Worm (Caenorhabditis elegans) whole organism, L4 larva: ENCODE results near the gene F35G2.5.
A peak's percentile ranks its signal among the peaks of the same experiment; 100 is the strongest.

ENCODE experiments used
- D1046.2 ChIP-seq: fragments of 200-800 bp; sonication (Bioruptor generic); IDR thresholded peaks from 2 replicates; pipeline ENCODE4 v1.3.6; 2022; ENCODE audit warnings: missing genetic modification characterization, missing compliant biosample characterization
- F26F4.8 ChIP-seq: fragments of 200-800 bp; sonication (Bioruptor generic); conservative IDR thresholded peaks from 2 replicates; pipeline ENCODE4 v1.3.6; 2022; ENCODE audit warnings: missing genetic modification characterization, missing compliant biosample characterization
- F37D6.2 ChIP-seq: sonication (generic microtip); optimal IDR thresholded peaks from 2 replicates; lab custom pipeline; 2016; ENCODE audit warnings: mild to moderate bottlenecking, missing genetic modification characterization, missing compliant biosample characterization
- T26A8.4 ChIP-seq: fragments of 200-800 bp; sonication (Bioruptor generic); IDR thresholded peaks from 2 replicates; pipeline ENCODE4 v1.3.6; 2022; ENCODE audit warnings: missing genetic modification characterization, missing compliant biosample characterization
- Y48G9A.11 ChIP-seq: fragments of 200-800 bp; sonication (Bioruptor generic); IDR thresholded peaks from 2 replicates; pipeline ENCODE4 v1.3.6; 2022; ENCODE audit warnings: missing genetic modification reagents, missing genetic modification characterization, missing compliant biosample characterization
- ZK546.5 ChIP-seq, 2 experiments: sonication (generic microtip); optimal IDR thresholded peaks; 2 replicates each; lab custom pipeline; 2017; ENCODE audit warnings: missing biosample characterization in 2 of 2, missing genetic modification characterization in 2 of 2
- aly-2 ChIP-seq: sonication (generic microtip); optimal IDR thresholded peaks from 2 replicates; lab custom pipeline; 2018; ENCODE audit warnings: missing biosample characterization, missing genetic modification characterization
- ceh-20 ChIP-seq: fragments of 200-800 bp; sonication (Bioruptor generic); IDR thresholded peaks from 2 replicates; pipeline ENCODE4 v1.3.6; 2022; ENCODE audit warnings: missing genetic modification reagents, missing genetic modification characterization, missing compliant biosample characterization
- ceh-28 ChIP-seq: fragments of 150-350 bp; optimal IDR thresholded peaks from 2 replicates; lab custom pipeline; 2014; ENCODE audit warnings: missing biosample characterization, missing genetic modification reagents, missing genetic modification characterization
- ceh-32 ChIP-seq: sonication (generic microtip); optimal IDR thresholded peaks from 2 replicates; lab custom pipeline; 2016; ENCODE audit warnings: mild to moderate bottlenecking, missing genetic modification characterization, missing compliant biosample characterization; ENCODE audit not compliant: poor library complexity
- ceh-44 ChIP-seq: fragments of 200-800 bp; sonication (Bioruptor generic); IDR thresholded peaks from 2 replicates; pipeline ENCODE4 v1.3.6; 2022; ENCODE audit warnings: missing genetic modification reagents, missing genetic modification characterization, missing compliant biosample characterization
- ces-1 ChIP-seq: fragments of 150-350 bp; sonication (generic microtip); optimal IDR thresholded peaks from 4 replicates; lab custom pipeline; 2014; ENCODE audit warnings: missing biosample characterization, missing genetic modification reagents, missing genetic modification characterization
- cey-2 ChIP-seq: sonication (generic microtip); optimal IDR thresholded peaks from 3 replicates; lab custom pipeline; 2017; ENCODE audit warnings: missing genetic modification characterization, mild to moderate bottlenecking, missing compliant biosample characterization, antibody characterized with exemption, borderline replicate concordance; ENCODE audit not compliant: insufficient read depth
- ctbp-1 ChIP-seq: fragments of 200-800 bp; sonication (Bioruptor generic); IDR thresholded peaks from 2 replicates; pipeline ENCODE4 v1.3.6; 2022; ENCODE audit warnings: missing genetic modification reagents, missing genetic modification characterization, missing compliant biosample characterization
- daf-12 ChIP-seq: fragments of 150-350 bp; optimal IDR thresholded peaks from 2 replicates; lab custom pipeline; 2014; ENCODE audit warnings: missing biosample characterization, missing genetic modification reagents, missing genetic modification characterization
- daf-19 ChIP-seq: fragments of 200-800 bp; sonication (Bioruptor generic); conservative IDR thresholded peaks from 2 replicates; pipeline ENCODE4 v1.3.6; 2022; ENCODE audit warnings: missing genetic modification characterization, missing compliant biosample characterization
- daf-8 ChIP-seq: fragments of 200-800 bp; sonication (Bioruptor generic); IDR thresholded peaks from 2 replicates; pipeline ENCODE4 v1.3.6; 2022; ENCODE audit warnings: missing genetic modification characterization, missing compliant biosample characterization
- dmd-6 ChIP-seq: fragments of 200-800 bp; sonication (Bioruptor generic); IDR thresholded peaks from 2 replicates; pipeline ENCODE4 v1.3.6; 2022; ENCODE audit warnings: missing genetic modification reagents, missing genetic modification characterization, missing compliant biosample characterization
- dmd-9 ChIP-seq: fragments of 200-800 bp; sonication (Bioruptor generic); IDR thresholded peaks from 2 replicates; pipeline ENCODE4 v1.3.6; 2022; ENCODE audit warnings: missing genetic modification reagents, missing genetic modification characterization, missing compliant biosample characterization
- dpl-1 ChIP-seq: fragments of 150-350 bp; optimal IDR thresholded peaks from 2 replicates; lab custom pipeline; 2014; ENCODE audit warnings: missing biosample characterization, missing genetic modification reagents, missing genetic modification characterization
- duxl-1 ChIP-seq: sonication (generic microtip); optimal IDR thresholded peaks from 2 replicates; lab custom pipeline; 2016; ENCODE audit warnings: mild to moderate bottlenecking, missing genetic modification characterization, moderate library complexity, missing compliant biosample characterization; ENCODE audit not compliant: poor library complexity
- dve-1 ChIP-seq: sonication (generic microtip); optimal IDR thresholded peaks from 2 replicates; lab custom pipeline; 2017; ENCODE audit warnings: antibody characterized with exemption, mild to moderate bottlenecking, missing genetic modification characterization, missing compliant biosample characterization; ENCODE audit not compliant: insufficient read depth
- gei-8 ChIP-seq: fragments of 200-800 bp; sonication (Bioruptor generic); optimal IDR thresholded peaks from 2 replicates; lab custom pipeline; 2018; ENCODE audit warnings: mild to moderate bottlenecking, missing genetic modification characterization, missing compliant biosample characterization
- hlh-11 ChIP-seq: fragments of 200-800 bp; sonication (Bioruptor generic); optimal IDR thresholded peaks from 2 replicates; lab custom pipeline; 2018; ENCODE audit warnings: mild to moderate bottlenecking, missing genetic modification characterization, missing compliant biosample characterization
- hlh-30 ChIP-seq: sonication (generic microtip); optimal IDR thresholded peaks from 2 replicates; lab custom pipeline; 2017; ENCODE audit warnings: antibody characterized with exemption, mild to moderate bottlenecking, missing genetic modification characterization, missing compliant biosample characterization; ENCODE audit not compliant: insufficient read depth
- lim-7 ChIP-seq: fragments of 200-800 bp; sonication (Bioruptor generic); IDR thresholded peaks from 2 replicates; pipeline ENCODE4 v1.3.6; 2022; ENCODE audit warnings: missing genetic modification characterization, missing compliant biosample characterization
- lin-15B ChIP-seq: fragments of 150-350 bp; sonication (generic microtip); optimal IDR thresholded peaks from 3 replicates; lab custom pipeline; 2014; ENCODE audit warnings: missing biosample characterization, missing genetic modification characterization
- lir-3 ChIP-seq: sonication (generic microtip); optimal IDR thresholded peaks from 2 replicates; lab custom pipeline; 2016; ENCODE audit warnings: mild to moderate bottlenecking, missing genetic modification characterization, missing compliant biosample characterization
- mes-2 ChIP-seq: sonication (generic microtip); optimal IDR thresholded peaks from 2 replicates; lab custom pipeline; 2016; ENCODE audit warnings: missing genotype, mild to moderate bottlenecking, missing genetic modification characterization, missing compliant biosample characterization; ENCODE audit not compliant: poor library complexity, severe bottlenecking
- mxl-2 ChIP-seq: fragments of 200-800 bp; sonication (Bioruptor generic); conservative IDR thresholded peaks from 2 replicates; pipeline ENCODE4 v1.3.6; 2022; ENCODE audit warnings: missing genetic modification reagents, missing genetic modification characterization, missing compliant biosample characterization
- nhr-102 ChIP-seq: sonication (generic microtip); optimal IDR thresholded peaks from 2 replicates; lab custom pipeline; 2016; ENCODE audit warnings: mild to moderate bottlenecking, missing genetic modification characterization, moderate library complexity, missing compliant biosample characterization
- nhr-25 ChIP-seq: sonication (generic microtip); optimal IDR thresholded peaks from 2 replicates; lab custom pipeline; 2017; ENCODE audit warnings: missing genetic modification characterization, mild to moderate bottlenecking, missing compliant biosample characterization, antibody characterized with exemption, moderate library complexity, borderline replicate concordance; ENCODE audit not compliant: insufficient read depth
- nhr-6 ChIP-seq: fragments of 150-350 bp; optimal IDR thresholded peaks from 2 replicates; lab custom pipeline; 2014; ENCODE audit warnings: missing biosample characterization, missing genetic modification characterization
- nhr-77 ChIP-seq: fragments of 150-350 bp; optimal IDR thresholded peaks from 2 replicates; lab custom pipeline; 2014; ENCODE audit warnings: missing biosample characterization, missing genetic modification characterization
- pha-4 ChIP-seq, 2 experiments: fragments of 150-350 bp in 1 of 2; fragments of 200-800 bp in 1 of 2; sonication (Bioruptor generic) in 1 of 2; IDR thresholded peaks in 1 of 2; optimal IDR thresholded peaks in 1 of 2; 2 replicates each; pipeline versions ENCODE4 v1.3.6 to Lab custom; 2014 to 2022; ENCODE audit warnings: missing genetic modification characterization in 2 of 2, missing genetic modification reagents in 2 of 2, missing biosample characterization in 1 of 2, missing compliant biosample characterization in 1 of 2
- saeg-2 ChIP-seq: fragments of 200-800 bp; sonication (Bioruptor generic); IDR thresholded peaks from 2 replicates; pipeline ENCODE4 v1.3.6; 2022; ENCODE audit warnings: missing genetic modification reagents, missing genetic modification characterization, missing compliant biosample characterization
- snpc-4 ChIP-seq: fragments of 150-350 bp; optimal IDR thresholded peaks from 2 replicates; lab custom pipeline; 2014; ENCODE audit warnings: missing biosample characterization, missing genetic modification characterization
- spr-1 ChIP-seq: sonication (generic microtip); optimal IDR thresholded peaks from 2 replicates; lab custom pipeline; 2016; ENCODE audit warnings: mild to moderate bottlenecking, missing genetic modification characterization, missing compliant biosample characterization
- spr-3 ChIP-seq: fragments of 200-800 bp; sonication (Bioruptor generic); optimal IDR thresholded peaks from 2 replicates; lab custom pipeline; 2018; ENCODE audit warnings: mild to moderate bottlenecking, missing genetic modification characterization, missing compliant biosample characterization
- unc-130 ChIP-seq: sonication (generic microtip); optimal IDR thresholded peaks from 2 replicates; lab custom pipeline; 2016; ENCODE audit warnings: missing genetic modification reagents, missing genetic modification characterization, missing compliant biosample characterization
- vab-7 ChIP-seq: fragments of 200-800 bp; sonication (Bioruptor generic); IDR thresholded peaks from 2 replicates; pipeline ENCODE4 v1.3.6; 2022; ENCODE audit warnings: missing genetic modification reagents, missing genetic modification characterization, missing compliant biosample characterization
- zag-1 ChIP-seq: fragments of 150-350 bp; optimal IDR thresholded peaks from 2 replicates; lab custom pipeline; 2014; ENCODE audit warnings: missing biosample characterization, missing genetic modification characterization
- zfp-2 ChIP-seq: sonication (generic microtip); optimal IDR thresholded peaks from 2 replicates; lab custom pipeline; 2016; ENCODE audit warnings: mild to moderate bottlenecking, missing genetic modification characterization, missing compliant biosample characterization
- zip-11 ChIP-seq: fragments of 200-800 bp; sonication (Bioruptor generic); IDR thresholded peaks from 2 replicates; pipeline ENCODE4 v1.3.6; 2022; ENCODE audit warnings: missing genetic modification characterization, missing compliant biosample characterization
- zip-2 ChIP-seq: fragments of 150-350 bp; optimal IDR thresholded peaks from 2 replicates; lab custom pipeline; 2014; ENCODE audit warnings: missing biosample characterization, missing genetic modification characterization

Gene F35G2.5

ce11 chrIV:12197679-12198078, 21.7 kb upstream of the F35G2.5 start (continued):
- TF ChIP-seq mxl-2 (no peak), ceh-32 (tag; lab: Kevin White, UChicago) (no peak), ces-1 (GFP tag; lab: Kevin White, UChicago) (no peak), hlh-11 (tag; lab: Kevin White, UChicago) (peak; percentile 80)

DNA sequence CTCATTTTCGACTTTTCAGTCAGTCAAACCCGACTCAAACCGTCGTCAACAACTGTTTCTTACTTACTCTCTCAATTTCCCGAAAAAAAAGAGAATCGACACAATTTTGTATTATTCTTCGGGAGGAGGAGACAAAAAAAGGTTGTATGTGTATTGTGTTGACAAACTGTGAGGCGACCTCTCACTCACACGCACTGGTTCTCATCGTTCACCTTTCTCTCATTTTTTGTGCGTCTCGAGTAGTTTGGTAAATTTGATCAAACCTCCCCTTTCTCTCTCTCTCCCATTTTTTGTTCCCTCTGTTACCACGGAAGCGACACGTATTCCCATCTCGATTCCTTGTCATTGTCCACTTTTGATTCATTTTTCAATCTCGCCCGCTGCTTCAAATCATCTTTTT, 20.6 kb upstream of the F35G2.5 start:
- TF ChIP-seq dmd-6 (GFP tag; lab: Robert Waterston, UW) (peak; percentile 16; the same call in 1 of the 2 replicates), saeg-2 (GFP tag; lab: Robert Waterston, UW) (no peak), dve-1 (tag; lab: Kevin White, UChicago) (peak; percentile 4), pha-4 (GFP tag; IDR thresholded peaks at IDR 0.05; lab: Robert Waterston, UW) (no peak), pha-4 (tag; optimal IDR thresholded peaks at IDR 0.05; lab: Kevin White, UChicago) (peak; percentile 10)

ce11 chrIV:12199538-12200158, 19.8 kb upstream of the F35G2.5 start:
- no peak for TF ChIP-seq ceh-20 (GFP tag; lab: Robert Waterston, UW)
- no peak for TF ChIP-seq ZK546.5 (tag; optimal IDR thresholded peaks at IDR 0.05; lab: Kevin White, UChicago)
- no peak for TF ChIP-seq duxl-1 (tag; lab: Kevin White, UChicago)
- TF ChIP-seq zag-1: no peak
- no peak for TF ChIP-seq zip-11 (GFP tag; lab: Robert Waterston, UW)
- TF ChIP-seq vab-7 (GFP tag; lab: Robert Waterston, UW): no peak
- TF ChIP-seq aly-2 (tag; lab: Kevin White, UChicago): no peak
- TF ChIP-seq hlh-30 (tag; lab: Kevin White, UChicago): peak; percentile 72
- TF ChIP-seq zip-2: no peak
- no peak for TF ChIP-seq daf-19 (GFP tag; lab: Robert Waterston, UW)
- no peak for TF ChIP-seq spr-3
- no peak for TF ChIP-seq ctbp-1
- no peak for TF ChIP-seq ceh-32 (tag; lab: Kevin White, UChicago)
- no peak for TF ChIP-seq nhr-6 (tag; lab: Kevin White, UChicago)
- no peak for TF ChIP-seq Y48G9A.11 (GFP tag; lab: Robert Waterston, UW)
- no peak for TF ChIP-seq lim-7 (GFP tag; lab: Robert Waterston, UW)
- no peak for TF ChIP-seq ceh-28 (tag; lab: Kevin White, UChicago)
- no peak for TF ChIP-seq dpl-1 (GFP tag; lab: Kevin White, UChicago)
- no peak for TF ChIP-seq unc-130 (GFP tag; lab: Kevin White, UChicago)
- TF ChIP-seq F26F4.8 (GFP tag; lab: Robert Waterston, UW): no peak
- TF ChIP-seq dmd-9: no peak
- TF ChIP-seq ceh-44 (GFP tag; lab: Robert Waterston, UW): no peak
- no peak for TF ChIP-seq D1046.2 (GFP tag; lab: Robert Waterston, UW)
- no peak for TF ChIP-seq daf-8 (GFP tag; lab: Robert Waterston, UW)
- no peak for TF ChIP-seq lir-3 (tag; lab: Kevin White, UChicago)
- no peak for TF ChIP-seq daf-12 (tag; lab: Kevin White, UChicago)
- no peak for TF ChIP-seq lin-15B
- peak; percentile 1 for TF ChIP-seq mes-2 (tag; lab: Kevin White, UChicago)
- TF ChIP-seq T26A8.4: no peak
- no peak for TF ChIP-seq gei-8
- no peak for TF ChIP-seq spr-1 (tag; lab: Kevin White, UChicago)
- TF ChIP-seq snpc-4: no peak
- peak; percentile 79 for TF ChIP-seq dmd-6 (GFP tag; lab: Robert Waterston, UW)
- no peak for TF ChIP-seq nhr-25
- no peak for TF ChIP-seq zfp-2 (tag; lab: Kevin White, UChicago)
- no peak for TF ChIP-seq nhr-102 (tag; lab: Kevin White, UChicago)
- TF ChIP-seq F37D6.2 (tag; lab: Kevin White, UChicago): no peak
- TF ChIP-seq cey-2 (tag; lab: Kevin White, UChicago): no peak
- peak; percentile 19 for TF ChIP-seq nhr-77 (tag; lab: Kevin White, UChicago)
